Worm (Caenorhabditis elegans): ENCODE data around the gene F55C12.6.

ce11 chrII:5853261-5853660 is 22.7 kb downstream of the F55C12.6 start:
- TF ChIP-seq W03F9.2 (tag; optimal IDR thresholded peaks at IDR 0.05) = no peak
- no peak for TF ChIP-seq him-1 (tag; optimal IDR thresholded peaks at IDR 0.05)
